Worm (Caenorhabditis elegans) whole organism, L1 larva: ENCODE measurements around the gene Y82E9BL.18.

Source experiments
- aha-1 ChIP-seq: fragments of 150-350 bp; optimal IDR thresholded peaks from 2 replicates; lab custom pipeline; 2014; ENCODE audit warnings: missing biosample characterization, missing genetic modification characterization
- aly-2 ChIP-seq: fragments of 150-350 bp; optimal IDR thresholded peaks from 2 replicates; lab custom pipeline; 2014; ENCODE audit warnings: missing biosample characterization, missing genetic modification characterization
- ceh-82 ChIP-seq, 3 experiments: fragments of 150-350 bp in 1 of 3; sonication (generic microtip) in 2 of 3; optimal IDR thresholded peaks; 2 replicates each; lab custom pipeline; 2014 to 2017; ENCODE audit warnings: missing biosample characterization in 3 of 3, missing genetic modification characterization in 3 of 3
- efl-1 ChIP-seq, 4 experiments: fragments of 150-350 bp; optimal IDR thresholded peaks in 3 of 4; peaks in 1 of 4; 1 replicate in 1 of 4; 2 replicates in 3 of 4; lab custom pipeline; 2014; ENCODE audit warnings: missing biosample characterization in 2 of 4, missing genetic modification characterization in 2 of 4, missing genetic modification reagents in 2 of 4
- jun-1 ChIP-seq: fragments of 150-350 bp; optimal IDR thresholded peaks from 2 replicates; lab custom pipeline; 2014; ENCODE audit warnings: missing biosample characterization, missing genetic modification reagents, missing genetic modification characterization
- lin-14 ChIP-seq: fragments of 200-800 bp; sonication (Bioruptor generic); optimal IDR thresholded peaks from 2 replicates; lab custom pipeline; 2018; ENCODE audit warnings: mild to moderate bottlenecking, missing genetic modification characterization, moderate library complexity, missing compliant biosample characterization
- lin-39 ChIP-seq: fragments of 150-350 bp; optimal IDR thresholded peaks from 2 replicates; lab custom pipeline; 2014; ENCODE audit warnings: missing biosample characterization, missing genetic modification reagents, missing genetic modification characterization
- mdl-1 ChIP-seq, 2 experiments: fragments of 150-350 bp; optimal IDR thresholded peaks; 2 replicates each; lab custom pipeline; 2014 to 2017; ENCODE audit warnings: missing biosample characterization in 2 of 2, missing genetic modification characterization in 2 of 2, inconsistent platforms in 1 of 2
- mep-1 ChIP-seq: fragments of 150-350 bp; optimal IDR thresholded peaks from 2 replicates; lab custom pipeline; 2014; ENCODE audit warnings: missing biosample characterization, missing genetic modification characterization
- nhr-11 ChIP-seq: fragments of 150-350 bp; optimal IDR thresholded peaks from 2 replicates; lab custom pipeline; 2014; ENCODE audit warnings: missing biosample characterization, missing genetic modification characterization
- pqm-1 ChIP-seq: sonication (generic microtip); optimal IDR thresholded peaks from 3 replicates; lab custom pipeline; 2017; ENCODE audit warnings: missing biosample characterization, missing genetic modification characterization
- skn-1 ChIP-seq: fragments of 150-350 bp; optimal IDR thresholded peaks from 2 replicates; lab custom pipeline; 2014; ENCODE audit warnings: missing biosample characterization, missing genetic modification characterization
- unc-130 ChIP-seq: fragments of 150-350 bp; optimal IDR thresholded peaks from 2 replicates; lab custom pipeline; 2017; ENCODE audit warnings: missing biosample characterization, missing genetic modification characterization, inconsistent platforms

DNA sequence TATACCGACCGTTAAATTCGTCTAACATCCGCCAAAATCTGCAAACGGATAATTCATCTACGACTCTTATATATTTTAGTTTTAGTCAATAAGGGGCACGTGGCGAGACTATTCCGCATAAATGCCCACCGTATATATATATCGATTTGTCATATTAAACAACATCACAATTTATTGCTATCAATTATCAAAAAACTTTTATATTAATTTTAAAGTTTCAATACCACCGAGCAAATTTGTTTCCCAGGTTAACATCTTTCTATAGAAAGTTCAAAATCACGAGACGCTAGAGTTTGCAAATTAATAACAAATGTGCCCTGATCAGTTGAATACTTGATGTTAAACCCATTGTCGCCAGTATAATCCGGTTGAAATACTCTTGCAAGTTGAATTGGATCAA is 20.9 kb downstream of the Y82E9BL.18 start, which contains the start of gene Y82E9BL.5:
- TF ChIP-seq nhr-11 (tag; lab: Kevin White, UChicago) (no peak), ceh-82 (tag; optimal IDR thresholded peaks at IDR 0.05; lab: Kevin White, UChicago) (no peak), mdl-1 (tag; optimal IDR thresholded peaks at IDR 0.05; lab: Kevin White, UChicago) (no peak), mep-1 (tag; lab: Kevin White, UChicago) (no peak), lin-14 (GFP tag; lab: Kevin White, UChicago) (no peak), pqm-1 (tag; lab: Kevin White, UChicago) (no peak), aha-1 (tag; lab: Kevin White, UChicago) (no peak), aly-2 (tag; lab: Kevin White, UChicago) (no peak), jun-1 (tag; lab: Kevin White, UChicago) (no peak), lin-39 (tag; lab: Kevin White, UChicago) (no peak), unc-130 (tag; lab: Kevin White, UChicago) (no peak), skn-1 (tag; lab: Kevin White, UChicago) (no peak), efl-1 (optimal IDR thresholded peaks at IDR 0.05; lab: Kevin White, UChicago) (no peak), efl-1 (GFP tag; optimal IDR thresholded peaks at IDR 0.05 in 1 of 2; lab: Kevin White, UChicago) (no peak)
